Fruit fly (Drosophila melanogaster): Measurements from ENCODE around the gene Drak.
A peak's percentile ranks its signal among the peaks of the same experiment; 100 is the strongest.

The Drak gene

dm6 chrX:11454189-11454882 is 38.6 kb upstream of the Drak start, which contains the start of the genes Evi5 and HP5 (continued):
- TF ChIP-seq CG14667 (GFP tag; IDR thresholded peaks at IDR 0.05), result 0 out of 2 replicates have a peak, but pooled peaks have one; percentile 25
- 0 out of 3 replicates have a peak, but pooled peaks have one; percentile 23 for TF ChIP-seq jigr1 (GFP tag; IDR thresholded peaks at IDR 0.05)
- peak; percentile 56; the same call in 2 of the 3 replicates for TF ChIP-seq CG16813 (GFP tag; IDR thresholded peaks at IDR 0.05; ENCODE audit: partially characterized antibody)
- peak; percentile 45 for TF ChIP-seq pho (GFP tag; optimal IDR thresholded peaks at IDR 0.05)
- TF ChIP-seq Dref (GFP tag; IDR thresholded peaks at IDR 0.05), result peak; percentile 74
- peak; percentile 49 for TF ChIP-seq zfh2 (GFP tag; optimal IDR thresholded peaks at IDR 0.05)
- TF ChIP-seq CG11247 (GFP tag; IDR thresholded peaks at IDR 0.05), result peak; percentile 51; the same call in 1 of the 2 replicates
- peak; percentile 85 for TF ChIP-seq slbo (GFP tag; IDR thresholded peaks at IDR 0.05)
- peak; percentile 14 for TF ChIP-seq CG8924 (tag; optimal IDR thresholded peaks at IDR 0.05)
- peak; percentile 65; the same call in 2 of the 3 replicates for TF ChIP-seq dysf (GFP tag; IDR thresholded peaks at IDR 0.05)
- TF ChIP-seq CG34376 (GFP tag; optimal IDR thresholded peaks at IDR 0.05), result no peak
- TF ChIP-seq nom (GFP tag; optimal IDR thresholded peaks at IDR 0.05), result peak; percentile 60
- peak; percentile 38 for TF ChIP-seq dmrt99B (tag; optimal IDR thresholded peaks at IDR 0.05)
- TF ChIP-seq CG10267 (tag; optimal IDR thresholded peaks at IDR 0.05), result peak; percentile 33
- TF ChIP-seq CG16863 (GFP tag; optimal IDR thresholded peaks at IDR 0.05), result no peak
- TF ChIP-seq CG9817 (tag; optimal IDR thresholded peaks at IDR 0.05), result peak; percentile 48
- peak; percentile 43 for TF ChIP-seq CG17186 (GFP tag; optimal IDR thresholded peaks at IDR 0.05)
- peak; percentile 87 for TF ChIP-seq row (GFP tag; IDR thresholded peaks at IDR 0.05)
- TF ChIP-seq Hmr (GFP tag; optimal IDR thresholded peaks at IDR 0.05), result peak; percentile 72
- TF ChIP-seq Six4 (GFP tag; optimal IDR thresholded peaks at IDR 0.05), result no peak
- no peak; the same call in 1 of the 2 replicates for TF ChIP-seq Adf1 (GFP tag; IDR thresholded peaks at IDR 0.05)
- TF ChIP-seq zfh1 (GFP tag; IDR thresholded peaks at IDR 0.05), result peak; percentile 61; the same call in 1 of the 3 replicates
- peak; percentile 41 for TF ChIP-seq Dp (GFP tag; optimal IDR thresholded peaks at IDR 0.05)
- TF ChIP-seq CG43689 (GFP tag; IDR thresholded peaks at IDR 0.05), result no peak
- peak; percentile 72 for TF ChIP-seq Ptx1 (GFP tag; IDR thresholded peaks at IDR 0.05)
- no peak for TF ChIP-seq CG1529 (GFP tag; optimal IDR thresholded peaks at IDR 0.05)
- TF ChIP-seq CG8359 (GFP tag; optimal IDR thresholded peaks at IDR 0.05; ENCODE audit: borderline replicate concordance), result no peak
- peak; percentile 71 for TF ChIP-seq CG32532 (GFP tag; IDR thresholded peaks at IDR 0.05)
- no peak for TF ChIP-seq sc (optimal IDR thresholded peaks at IDR 0.05)
- no peak for TF ChIP-seq sc (GFP tag; optimal IDR thresholded peaks at IDR 0.05)
- TF ChIP-seq D19B (GFP tag; optimal IDR thresholded peaks at IDR 0.05), result no peak
- TF ChIP-seq CG13894 (tag; optimal IDR thresholded peaks at IDR 0.05), result peak; percentile 27
- peak; percentile 24 for TF ChIP-seq ab (GFP tag; optimal IDR thresholded peaks at IDR 0.05)
- no peak for TF ChIP-seq mirr (GFP tag; optimal IDR thresholded peaks at IDR 0.05)
- TF ChIP-seq chinmo (GFP tag; IDR thresholded peaks at IDR 0.05; ENCODE audit: partially characterized antibody), result 0 out of 4 replicates have a peak, but pooled peaks have one; percentile 49
- TF ChIP-seq al (GFP tag; IDR thresholded peaks at IDR 0.05), result peak; percentile 57
- TF ChIP-seq CG4820 (GFP tag; optimal IDR thresholded peaks at IDR 0.05), result no peak
- TF ChIP-seq insv (GFP tag; optimal IDR thresholded peaks at IDR 0.05), result no peak
- TF ChIP-seq sob (GFP tag; IDR thresholded peaks at IDR 0.05), result peak; percentile 71; the same call in 1 of the 2 replicates
- TF ChIP-seq CG12236 (GFP tag; optimal IDR thresholded peaks at IDR 0.05), result no peak
- no peak for TF ChIP-seq Trl (optimal IDR thresholded peaks at IDR 0.05)
- TF ChIP-seq Trl (GFP tag; optimal IDR thresholded peaks at IDR 0.05), result peak; percentile 67
- no peak for TF ChIP-seq Dad (GFP tag; optimal IDR thresholded peaks at IDR 0.05)
- TF ChIP-seq Drgx (GFP tag; IDR thresholded peaks at IDR 0.05), result no peak; the same call in 1 of the 2 replicates
- TF ChIP-seq nmo (GFP tag; optimal IDR thresholded peaks at IDR 0.05), result peak; percentile 79
- no peak for TF ChIP-seq schlank (tag; optimal IDR thresholded peaks at IDR 0.05)
- no peak for TF ChIP-seq croc (GFP tag; conservative IDR thresholded peaks at IDR 0.05)
- TF ChIP-seq CG2712 (tag; optimal IDR thresholded peaks at IDR 0.05), result peak; percentile 51
- TF ChIP-seq dan (GFP tag; IDR thresholded peaks at IDR 0.05), result no peak
- peak; percentile 7 for TF ChIP-seq CG10654 (GFP tag; optimal IDR thresholded peaks at IDR 0.05)

All from whole organism, embryonic.